Worm (Caenorhabditis elegans) whole organism, L3 larva: Measurements from ENCODE around the gene rde-11.

Source experiments
- R02D3.7 ChIP-seq: fragments of 150-350 bp; optimal IDR thresholded peaks from 2 replicates; lab custom pipeline; 2014; ENCODE audit warnings: missing biosample characterization, missing genetic modification characterization
- ZK546.5 ChIP-seq: sonication (generic microtip); optimal IDR thresholded peaks from 2 replicates; lab custom pipeline; 2017; ENCODE audit warnings: missing biosample characterization, missing genetic modification characterization
- aly-2 ChIP-seq: fragments of 150-350 bp; optimal IDR thresholded peaks from 2 replicates; lab custom pipeline; 2014; ENCODE audit warnings: missing biosample characterization, missing genetic modification characterization
- ama-1 ChIP-seq: fragments of 150-350 bp; optimal IDR thresholded peaks from 2 replicates; lab custom pipeline; 2018
- ceh-16 ChIP-seq: sonication (generic microtip); optimal IDR thresholded peaks from 2 replicates; lab custom pipeline; 2017; ENCODE audit warnings: missing biosample characterization, missing genetic modification characterization
- ceh-28 ChIP-seq: fragments of 150-350 bp; optimal IDR thresholded peaks from 2 replicates; lab custom pipeline; 2014; ENCODE audit warnings: missing biosample characterization, missing genetic modification reagents, missing genetic modification characterization
- ceh-82 ChIP-seq: fragments of 150-350 bp; optimal IDR thresholded peaks from 2 replicates; lab custom pipeline; 2014; ENCODE audit warnings: missing biosample characterization, missing genetic modification characterization
- ceh-9 ChIP-seq: sonication (generic microtip); optimal IDR thresholded peaks from 2 replicates; lab custom pipeline; 2018; ENCODE audit warnings: missing biosample characterization, missing genetic modification characterization
- daf-12 ChIP-seq: fragments of 150-350 bp; optimal IDR thresholded peaks from 2 replicates; lab custom pipeline; 2014; ENCODE audit warnings: missing biosample characterization, missing genetic modification reagents, missing genetic modification characterization
- egl-27 ChIP-seq: sonication (generic microtip); optimal IDR thresholded peaks from 4 replicates; lab custom pipeline; 2017; ENCODE audit warnings: missing biosample characterization, missing genetic modification reagents, missing genetic modification characterization
- egl-5 ChIP-seq: fragments of 150-350 bp; optimal IDR thresholded peaks from 2 replicates; lab custom pipeline; 2017; ENCODE audit warnings: missing biosample characterization, missing genetic modification reagents, missing genetic modification characterization, inconsistent platforms
- elt-1 ChIP-seq: fragments of 150-350 bp; optimal IDR thresholded peaks from 2 replicates; lab custom pipeline; 2014; ENCODE audit warnings: missing biosample characterization, missing genetic modification characterization
- elt-2 ChIP-seq: sonication (generic microtip); optimal IDR thresholded peaks from 2 replicates; lab custom pipeline; 2016; ENCODE audit warnings: missing genetic modification reagents, mild to moderate bottlenecking, missing genetic modification characterization, missing compliant biosample characterization
- elt-3 ChIP-seq, 3 experiments: fragments of 150-350 bp in 1 of 3; sonication (generic microtip) in 2 of 3; optimal IDR thresholded peaks; 2 replicates in 2 of 3; 4 replicates in 1 of 3; lab custom pipeline; 2014 to 2017; ENCODE audit warnings: missing biosample characterization in 3 of 3, missing genetic modification characterization in 3 of 3
- eor-1 ChIP-seq, 2 experiments: fragments of 150-350 bp; optimal IDR thresholded peaks; 2 replicates each; lab custom pipeline; 2014 to 2018; ENCODE audit warnings: missing biosample characterization in 2 of 2, missing genetic modification characterization in 2 of 2
- fkh-10 ChIP-seq: sonication (generic microtip); optimal IDR thresholded peaks from 2 replicates; lab custom pipeline; 2017; ENCODE audit warnings: missing biosample characterization, missing genetic modification reagents, missing genetic modification characterization
- fkh-2 ChIP-seq: fragments of 150-350 bp; optimal IDR thresholded peaks from 2 replicates; lab custom pipeline; 2014; ENCODE audit warnings: missing biosample characterization, missing genetic modification reagents, missing genetic modification characterization
- fos-1 ChIP-seq: fragments of 150-350 bp; optimal IDR thresholded peaks from 2 replicates; lab custom pipeline; 2014; ENCODE audit warnings: missing biosample characterization, missing genetic modification characterization
- hmg-11 ChIP-seq: sonication (generic microtip); optimal IDR thresholded peaks from 2 replicates; lab custom pipeline; 2016; ENCODE audit warnings: missing genetic modification characterization, missing compliant biosample characterization
- jun-1 ChIP-seq: fragments of 150-350 bp; optimal IDR thresholded peaks from 2 replicates; lab custom pipeline; 2014; ENCODE audit warnings: missing biosample characterization, missing genetic modification reagents, missing genetic modification characterization
- lin-15B ChIP-seq: fragments of 150-350 bp; optimal IDR thresholded peaks from 2 replicates; lab custom pipeline; 2014; ENCODE audit warnings: missing biosample characterization, missing genetic modification characterization
- lin-39 ChIP-seq: fragments of 150-350 bp; optimal IDR thresholded peaks from 2 replicates; lab custom pipeline; 2018; ENCODE audit warnings: missing biosample characterization, missing genetic modification reagents, missing genetic modification characterization
- lsy-12 ChIP-seq: sonication (generic microtip); optimal IDR thresholded peaks from 2 replicates; lab custom pipeline; 2016; ENCODE audit warnings: mild to moderate bottlenecking, missing genetic modification characterization, missing compliant biosample characterization
- mdl-1 ChIP-seq: fragments of 150-350 bp; optimal IDR thresholded peaks from 2 replicates; lab custom pipeline; 2014; ENCODE audit warnings: missing biosample characterization, missing genetic modification characterization
- mml-1 ChIP-seq: fragments of 150-350 bp; sonication (generic microtip); optimal IDR thresholded peaks from 3 replicates; lab custom pipeline; 2014; ENCODE audit warnings: missing biosample characterization, missing genetic modification characterization
- nfya-1 ChIP-seq: sonication (generic microtip); optimal IDR thresholded peaks from 2 replicates; lab custom pipeline; 2017; ENCODE audit warnings: missing genetic modification characterization, mild to moderate bottlenecking, missing compliant biosample characterization, antibody characterized with exemption, moderate library complexity; ENCODE audit not compliant: insufficient read depth
- nhr-11 ChIP-seq: fragments of 150-350 bp; optimal IDR thresholded peaks from 2 replicates; lab custom pipeline; 2014; ENCODE audit warnings: missing biosample characterization, missing genetic modification characterization
- nhr-12 ChIP-seq: fragments of 150-350 bp; optimal IDR thresholded peaks from 2 replicates; lab custom pipeline; 2014; ENCODE audit warnings: missing biosample characterization, missing genetic modification characterization
- nhr-23 ChIP-seq: fragments of 150-350 bp; optimal IDR thresholded peaks from 2 replicates; lab custom pipeline; 2014; ENCODE audit warnings: missing biosample characterization, missing genetic modification reagents, missing genetic modification characterization
- nhr-237 ChIP-seq: fragments of 150-350 bp; optimal IDR thresholded peaks from 2 replicates; lab custom pipeline; 2014; ENCODE audit warnings: missing biosample characterization, missing genetic modification characterization
- nhr-25 ChIP-seq: sonication (generic microtip); optimal IDR thresholded peaks from 2 replicates; lab custom pipeline; 2017; ENCODE audit warnings: missing biosample characterization, missing genetic modification characterization
- nhr-28 ChIP-seq: fragments of 150-350 bp; optimal IDR thresholded peaks from 2 replicates; lab custom pipeline; 2014; ENCODE audit warnings: missing biosample characterization, missing genetic modification characterization
- nhr-43 ChIP-seq: sonication (generic microtip); optimal IDR thresholded peaks from 2 replicates; lab custom pipeline; 2016; ENCODE audit warnings: mild to moderate bottlenecking, missing genetic modification characterization, missing compliant biosample characterization; ENCODE audit not compliant: poor library complexity, severe bottlenecking
- nhr-67 ChIP-seq: fragments of 150-350 bp; optimal IDR thresholded peaks from 2 replicates; lab custom pipeline; 2014; ENCODE audit warnings: missing biosample characterization, missing genetic modification characterization
- nhr-76 ChIP-seq: fragments of 150-350 bp; sonication (generic microtip); optimal IDR thresholded peaks from 5 replicates; lab custom pipeline; 2014; ENCODE audit warnings: missing biosample characterization, missing genetic modification characterization
- nhr-77 ChIP-seq: fragments of 150-350 bp; optimal IDR thresholded peaks from 2 replicates; lab custom pipeline; 2014; ENCODE audit warnings: missing biosample characterization, missing genetic modification characterization
- pha-4 ChIP-seq: fragments of 150-350 bp; optimal IDR thresholded peaks from 2 replicates; lab custom pipeline; 2014; ENCODE audit warnings: missing biosample characterization, missing genetic modification reagents, missing genetic modification characterization
- pqm-1 ChIP-seq: fragments of 150-350 bp; optimal IDR thresholded peaks from 2 replicates; lab custom pipeline; 2017; ENCODE audit warnings: missing biosample characterization, missing genetic modification characterization, inconsistent platforms
- sea-2 ChIP-seq: fragments of 150-350 bp; sonication (generic microtip); optimal IDR thresholded peaks from 4 replicates; lab custom pipeline; 2014; ENCODE audit warnings: missing biosample characterization, missing genetic modification reagents, missing genetic modification characterization
- skn-1 ChIP-seq: fragments of 150-350 bp; optimal IDR thresholded peaks from 2 replicates; lab custom pipeline; 2014; ENCODE audit warnings: missing biosample characterization, missing genetic modification characterization
- snpc-4 ChIP-seq: fragments of 150-350 bp; optimal IDR thresholded peaks from 2 replicates; lab custom pipeline; 2014; ENCODE audit warnings: missing biosample characterization, missing genetic modification characterization
- tbx-2 ChIP-seq: sonication (generic microtip); optimal IDR thresholded peaks from 2 replicates; lab custom pipeline; 2016; ENCODE audit warnings: mild to moderate bottlenecking, missing genetic modification characterization, missing compliant biosample characterization
- unc-39 ChIP-seq: sonication (generic microtip); optimal IDR thresholded peaks from 4 replicates; lab custom pipeline; 2017; ENCODE audit warnings: missing biosample characterization, missing genetic modification characterization
- unc-62 ChIP-seq: fragments of 150-350 bp; sonication (generic microtip); optimal IDR thresholded peaks from 4 replicates; lab custom pipeline; 2014; ENCODE audit warnings: missing biosample characterization, missing genetic modification reagents, missing genetic modification characterization
- zag-1 ChIP-seq: fragments of 150-350 bp; optimal IDR thresholded peaks from 2 replicates; lab custom pipeline; 2014; ENCODE audit warnings: missing biosample characterization, missing genetic modification characterization
- ztf-11 ChIP-seq: fragments of 150-350 bp; optimal IDR thresholded peaks from 2 replicates; lab custom pipeline; 2014; ENCODE audit warnings: missing biosample characterization, missing genetic modification characterization
- ztf-4 ChIP-seq: fragments of 150-350 bp; optimal IDR thresholded peaks from 2 replicates; lab custom pipeline; 2014; ENCODE audit warnings: missing biosample characterization, missing genetic modification characterization

The rde-11 gene

ce11 chrIV:13089671-13090242 lies 15.2 kb upstream of the rde-11 start:
- TF ChIP-seq egl-5 (tag; lab: Kevin White, UChicago) (no peak), elt-2 (tag; lab: Kevin White, UChicago) (no peak), ceh-16 (tag; lab: Kevin White, UChicago) (no peak), fkh-2 (tag; lab: Kevin White, UChicago) (no peak), lin-39 (no peak), fos-1 (tag; lab: Kevin White, UChicago) (no peak)

ce11 chrIV:13090967-13091366 lies 14.0 kb upstream of the rde-11 start, which contains the start of gene col-132:
TSS of gene col-132 (minus strand) at chrIV:13091067.
- no peak for TF ChIP-seq nhr-23 (tag; lab: Kevin White, UChicago)
- TF ChIP-seq mdl-1 (tag; lab: Kevin White, UChicago) = no peak
- no peak for TF ChIP-seq unc-39 (tag; lab: Kevin White, UChicago)
- no peak for TF ChIP-seq ama-1 (lab: Kevin White, UChicago)
- TF ChIP-seq nhr-28 (tag; lab: Kevin White, UChicago) = no peak
- TF ChIP-seq nhr-77 (tag; lab: Kevin White, UChicago) = no peak
- no peak for TF ChIP-seq sea-2
- no peak for TF ChIP-seq elt-3 (tag; optimal IDR thresholded peaks at IDR 0.05; lab: Kevin White, UChicago)
- TF ChIP-seq zag-1 (tag; lab: Kevin White, UChicago) = no peak
- TF ChIP-seq, all 47 proteins: peak for 0

ce11 chrIV:13093677-13094076 lies 11.3 kb upstream of the rde-11 start, which contains the start of the genes prcc-1 and C39E9.12:
TSS of gene prcc-1 (minus strand) at chrIV:13093795.
TSS of gene C39E9.12 (plus strand) at chrIV:13094007.
- TF ChIP-seq tbx-2 = no peak
- TF ChIP-seq nhr-12 (tag; lab: Kevin White, UChicago) = no peak
- peak; percentile 58 for TF ChIP-seq nhr-25 (tag; lab: Kevin White, UChicago)
- TF ChIP-seq R02D3.7 (tag; lab: Kevin White, UChicago) = peak; percentile 16
- TF ChIP-seq nhr-28 (tag; lab: Kevin White, UChicago) = no peak
- TF ChIP-seq egl-27 (tag; lab: Kevin White, UChicago) = no peak
- TF ChIP-seq lin-39 = peak; percentile 45
- no peak for TF ChIP-seq aly-2
- no peak for TF ChIP-seq ceh-82 (tag; lab: Kevin White, UChicago)
- no peak for TF ChIP-seq unc-62
- no peak for TF ChIP-seq sea-2
- TF ChIP-seq ceh-9 = no peak
- TF ChIP-seq eor-1 (tag; optimal IDR thresholded peaks at IDR 0.05; lab: Kevin White, UChicago) = no peak
- TF ChIP-seq lsy-12 (tag; lab: Kevin White, UChicago) = no peak
- no peak for TF ChIP-seq ama-1 (lab: Kevin White, UChicago)
- no peak for TF ChIP-seq mdl-1 (tag; lab: Kevin White, UChicago)
- TF ChIP-seq fkh-2 (tag; lab: Kevin White, UChicago) = no peak
- TF ChIP-seq nhr-237 (tag; lab: Kevin White, UChicago) = no peak
- TF ChIP-seq snpc-4 (tag; lab: Kevin White, UChicago) = peak; percentile 50
- no peak for TF ChIP-seq elt-1 (tag; lab: Kevin White, UChicago)
- peak; percentile 25 for TF ChIP-seq nhr-43 (tag; lab: Kevin White, UChicago)
- TF ChIP-seq nhr-76 = no peak
- TF ChIP-seq mml-1 (tag; lab: Kevin White, UChicago) = no peak
- no peak for TF ChIP-seq skn-1 (tag; lab: Kevin White, UChicago)
- peak; percentile 29 for TF ChIP-seq egl-5 (tag; lab: Kevin White, UChicago)
- no peak for TF ChIP-seq daf-12
- TF ChIP-seq ceh-28 (tag; lab: Kevin White, UChicago) = peak; percentile 81
- no peak for TF ChIP-seq ztf-4
- TF ChIP-seq hmg-11 (tag; lab: Kevin White, UChicago) = no peak
- no peak for TF ChIP-seq ztf-11
- no peak for TF ChIP-seq unc-39 (tag; lab: Kevin White, UChicago)
- TF ChIP-seq zag-1 (tag; lab: Kevin White, UChicago) = no peak
- TF ChIP-seq ceh-16 (tag; lab: Kevin White, UChicago) = no peak
- no peak for TF ChIP-seq elt-3 (tag; optimal IDR thresholded peaks at IDR 0.05; lab: Kevin White, UChicago)
- no peak for TF ChIP-seq nfya-1 (tag; lab: Kevin White, UChicago)
- TF ChIP-seq pqm-1 (tag; lab: Kevin White, UChicago) = peak; percentile 42
- no peak for TF ChIP-seq ZK546.5 (tag; lab: Kevin White, UChicago)
- peak; percentile 63 for TF ChIP-seq nhr-23 (tag; lab: Kevin White, UChicago)
- TF ChIP-seq nhr-11 (tag; lab: Kevin White, UChicago) = no peak
- no peak for TF ChIP-seq nhr-77 (tag; lab: Kevin White, UChicago)
- TF ChIP-seq fos-1 (tag; lab: Kevin White, UChicago) = no peak
- TF ChIP-seq nhr-67 (tag; lab: Kevin White, UChicago) = no peak
- no peak for TF ChIP-seq jun-1 (tag; lab: Kevin White, UChicago)
- peak; percentile 86 for TF ChIP-seq pha-4
- TF ChIP-seq lin-15B = peak; percentile 91
- no peak for TF ChIP-seq fkh-10 (GFP tag; lab: Kevin White, UChicago)
- TF ChIP-seq elt-2 (tag; lab: Kevin White, UChicago) = peak; percentile 12
